Worm (Caenorhabditis elegans): ENCODE data around the gene clec-49.

DNA sequence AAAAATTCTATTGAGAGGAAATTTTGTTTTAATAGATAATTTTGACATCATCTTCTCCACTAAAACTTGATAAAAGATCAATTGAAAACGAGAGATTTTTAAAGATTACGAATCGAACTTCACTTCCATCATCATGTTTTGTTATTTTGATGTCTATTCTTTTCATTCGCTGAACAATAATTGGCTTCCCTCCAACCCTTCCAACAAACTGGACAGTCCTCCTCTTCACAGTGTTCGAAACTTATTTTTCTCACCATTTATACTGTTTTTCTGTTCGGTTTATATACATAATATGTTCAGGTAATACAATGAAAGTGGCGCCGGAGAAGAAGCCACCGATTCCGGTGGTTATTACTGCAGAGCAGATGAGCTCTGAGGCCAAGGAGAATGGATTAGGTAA, 9.7 kb upstream of the clec-49 start, which contains the start of gene M162.5:
- no peak for TF ChIP-seq npax-4 (tag; optimal IDR thresholded peaks at IDR 0.05)
- no peak for TF ChIP-seq pha-4 (tag; optimal IDR thresholded peaks at IDR 0.05)
- no peak for TF ChIP-seq pag-3 (tag; optimal IDR thresholded peaks at IDR 0.05; ENCODE audit: borderline replicate concordance)
- no peak for TF ChIP-seq tbx-2 (tag; optimal IDR thresholded peaks at IDR 0.05)
- no peak for TF ChIP-seq nhr-11 (tag; optimal IDR thresholded peaks at IDR 0.05)
- no peak for TF ChIP-seq nfya-1 (tag; optimal IDR thresholded peaks at IDR 0.05)
- no peak for TF ChIP-seq sox-2 (GFP tag; IDR thresholded peaks at IDR 0.05)
- TF ChIP-seq ref-2 (tag; optimal IDR thresholded peaks at IDR 0.05) = no peak
- TF ChIP-seq ceh-2 (tag; optimal IDR thresholded peaks at IDR 0.05) = no peak
- no peak for TF ChIP-seq ceh-30 (tag; optimal IDR thresholded peaks at IDR 0.05)
- no peak for TF ChIP-seq ama-1 (optimal IDR thresholded peaks at IDR 0.05)
- TF ChIP-seq F13H6.1 (tag; optimal IDR thresholded peaks at IDR 0.05) = no peak

Data from whole organism, late embryonic.